Worm (Caenorhabditis elegans) whole organism, L2 larva: ENCODE data around the gene mab-21.

Source experiments
- C34F6.9 ChIP-seq: fragments of 150-350 bp; optimal IDR thresholded peaks from 2 replicates; lab custom pipeline; 2014; ENCODE audit warnings: missing biosample characterization, missing genetic modification characterization
- F13H6.1 ChIP-seq: sonication (generic microtip); optimal IDR thresholded peaks from 2 replicates; lab custom pipeline; 2016; ENCODE audit warnings: missing genetic modification characterization, missing compliant biosample characterization
- R02D3.7 ChIP-seq: fragments of 150-350 bp; optimal IDR thresholded peaks from 2 replicates; lab custom pipeline; 2014; ENCODE audit warnings: missing biosample characterization, missing genetic modification characterization
- Y55F3AM.14 ChIP-seq: fragments of 200-800 bp; sonication (Bioruptor generic); optimal IDR thresholded peaks from 2 replicates; lab custom pipeline; 2018; ENCODE audit warnings: mild to moderate bottlenecking, missing genetic modification characterization, missing compliant biosample characterization
- ZK546.5 ChIP-seq: sonication (generic microtip); optimal IDR thresholded peaks from 2 replicates; lab custom pipeline; 2017; ENCODE audit warnings: missing biosample characterization, missing genetic modification characterization
- alr-1 ChIP-seq: fragments of 150-350 bp; optimal IDR thresholded peaks from 2 replicates; lab custom pipeline; 2014; ENCODE audit warnings: missing biosample characterization, missing genetic modification characterization
- aly-2 ChIP-seq: fragments of 150-350 bp; optimal IDR thresholded peaks from 2 replicates; lab custom pipeline; 2014; ENCODE audit warnings: missing biosample characterization, missing genetic modification characterization
- ama-1 ChIP-seq: fragments of 150-350 bp; optimal IDR thresholded peaks from 2 replicates; lab custom pipeline; 2018; ENCODE audit warnings: inconsistent platforms
- blmp-1 ChIP-seq: sonication (generic microtip); optimal IDR thresholded peaks from 2 replicates; lab custom pipeline; 2017; ENCODE audit warnings: missing genetic modification characterization, mild to moderate bottlenecking, missing compliant biosample characterization, antibody characterized with exemption, moderate library complexity; ENCODE audit not compliant: insufficient read depth
- ceh-16 ChIP-seq: fragments of 150-350 bp; optimal IDR thresholded peaks from 2 replicates; lab custom pipeline; 2014; ENCODE audit warnings: missing biosample characterization, missing genetic modification characterization
- ceh-82 ChIP-seq: fragments of 150-350 bp; optimal IDR thresholded peaks from 2 replicates; lab custom pipeline; 2014; ENCODE audit warnings: missing biosample characterization, missing genetic modification characterization
- crh-2 ChIP-seq: sonication (generic microtip); optimal IDR thresholded peaks from 2 replicates; lab custom pipeline; 2017; ENCODE audit warnings: missing biosample characterization, missing genetic modification characterization
- dmd-4 ChIP-seq: sonication (generic microtip); optimal IDR thresholded peaks from 2 replicates; lab custom pipeline; 2017; ENCODE audit warnings: missing biosample characterization, missing genetic modification characterization
- egl-27 ChIP-seq: sonication (generic microtip); optimal IDR thresholded peaks from 3 replicates; lab custom pipeline; 2017; ENCODE audit warnings: missing biosample characterization, missing genetic modification reagents, missing genetic modification characterization
- elt-1 ChIP-seq: fragments of 150-350 bp; optimal IDR thresholded peaks from 2 replicates; lab custom pipeline; 2014; ENCODE audit warnings: missing biosample characterization, missing genetic modification characterization
- elt-3 ChIP-seq: sonication (generic microtip); optimal IDR thresholded peaks from 2 replicates; lab custom pipeline; 2017; ENCODE audit warnings: missing biosample characterization, missing genetic modification characterization
- fos-1 ChIP-seq: fragments of 150-350 bp; optimal IDR thresholded peaks from 2 replicates; lab custom pipeline; 2014; ENCODE audit warnings: missing biosample characterization, missing genetic modification characterization
- gmeb-1 ChIP-seq: fragments of 150-350 bp; optimal IDR thresholded peaks from 2 replicates; lab custom pipeline; 2014; ENCODE audit warnings: missing biosample characterization, missing genetic modification characterization
- lin-11 ChIP-seq: fragments of 150-350 bp; sonication (generic microtip); optimal IDR thresholded peaks from 2 replicates; lab custom pipeline; 2014; ENCODE audit warnings: missing biosample characterization, missing genetic modification characterization, inconsistent platforms, mixed read lengths
- lin-13 ChIP-seq: fragments of 150-350 bp; optimal IDR thresholded peaks from 2 replicates; lab custom pipeline; 2014; ENCODE audit warnings: missing biosample characterization, missing genetic modification reagents, missing genetic modification characterization
- lin-39 ChIP-seq: fragments of 150-350 bp; optimal IDR thresholded peaks from 2 replicates; lab custom pipeline; 2014; ENCODE audit warnings: missing biosample characterization, missing genetic modification reagents, missing genetic modification characterization
- lsy-2 ChIP-seq, 2 experiments: fragments of 150-350 bp in 1 of 2; sonication (generic microtip) in 1 of 2; optimal IDR thresholded peaks; 2 replicates each; lab custom pipeline; 2014 to 2017; ENCODE audit warnings: missing biosample characterization in 2 of 2, missing genetic modification characterization in 2 of 2
- mab-5 ChIP-seq: fragments of 150-350 bp; optimal IDR thresholded peaks from 2 replicates; lab custom pipeline; 2014; ENCODE audit warnings: missing biosample characterization, missing genetic modification characterization
- mbf-1 ChIP-seq: sonication (generic microtip); optimal IDR thresholded peaks from 2 replicates; lab custom pipeline; 2017; ENCODE audit warnings: missing biosample characterization, missing genetic modification characterization
- mdl-1 ChIP-seq, 2 experiments: fragments of 150-350 bp in 1 of 2; sonication (generic microtip) in 1 of 2; optimal IDR thresholded peaks; 2 replicates each; lab custom pipeline; 2017; ENCODE audit warnings: missing biosample characterization in 2 of 2, missing genetic modification characterization in 2 of 2
- nhr-10 ChIP-seq: sonication (generic microtip); optimal IDR thresholded peaks from 2 replicates; lab custom pipeline; 2017; ENCODE audit warnings: missing biosample characterization, missing genetic modification characterization
- nhr-11 ChIP-seq: fragments of 150-350 bp; optimal IDR thresholded peaks from 2 replicates; lab custom pipeline; 2014; ENCODE audit warnings: missing biosample characterization, missing genetic modification characterization
- nhr-12 ChIP-seq: fragments of 150-350 bp; optimal IDR thresholded peaks from 2 replicates; lab custom pipeline; 2014; ENCODE audit warnings: missing biosample characterization, missing genetic modification characterization
- nhr-129 ChIP-seq: fragments of 150-350 bp; optimal IDR thresholded peaks from 2 replicates; lab custom pipeline; 2014; ENCODE audit warnings: missing biosample characterization, missing genetic modification characterization
- nhr-21 ChIP-seq: fragments of 150-350 bp; optimal IDR thresholded peaks from 2 replicates; lab custom pipeline; 2014; ENCODE audit warnings: missing biosample characterization, missing genetic modification characterization
- nhr-23 ChIP-seq: fragments of 150-350 bp; optimal IDR thresholded peaks from 2 replicates; lab custom pipeline; 2014; ENCODE audit warnings: missing biosample characterization, missing genetic modification reagents, missing genetic modification characterization
- nhr-237 ChIP-seq: fragments of 150-350 bp; optimal IDR thresholded peaks from 2 replicates; lab custom pipeline; 2014; ENCODE audit warnings: missing biosample characterization, missing genetic modification characterization
- nhr-25 ChIP-seq: fragments of 150-350 bp; sonication (generic microtip); optimal IDR thresholded peaks from 3 replicates; lab custom pipeline; 2014; ENCODE audit warnings: missing biosample characterization, missing genetic modification characterization
- nhr-6 ChIP-seq: fragments of 150-350 bp; optimal IDR thresholded peaks from 2 replicates; lab custom pipeline; 2014; ENCODE audit warnings: missing biosample characterization, missing genetic modification characterization
- nhr-77 ChIP-seq: fragments of 150-350 bp; optimal IDR thresholded peaks from 2 replicates; lab custom pipeline; 2014; ENCODE audit warnings: missing biosample characterization, missing genetic modification characterization
- peb-1 ChIP-seq: fragments of 150-350 bp; optimal IDR thresholded peaks from 2 replicates; lab custom pipeline; 2014; ENCODE audit warnings: missing biosample characterization, missing genetic modification characterization
- sem-4 ChIP-seq: fragments of 150-350 bp; optimal IDR thresholded peaks from 2 replicates; lab custom pipeline; 2014; ENCODE audit warnings: missing biosample characterization, missing genetic modification reagents, missing genetic modification characterization
- skn-1 ChIP-seq: sonication (generic microtip); optimal IDR thresholded peaks from 2 replicates; lab custom pipeline; 2017; ENCODE audit warnings: missing biosample characterization, missing genetic modification characterization
- sma-3 ChIP-seq: sonication (generic microtip); optimal IDR thresholded peaks from 2 replicates; lab custom pipeline; 2016; ENCODE audit warnings: missing genetic modification reagents, missing genetic modification characterization, missing compliant biosample characterization
- sma-9 ChIP-seq, 2 experiments: fragments of 150-350 bp in 1 of 2; sonication (generic microtip) in 1 of 2; optimal IDR thresholded peaks; 2 replicates each; lab custom pipeline; 2014 to 2016; ENCODE audit warnings: missing genetic modification characterization in 2 of 2, mild to moderate bottlenecking in 1 of 2, missing biosample characterization in 1 of 2, missing compliant biosample characterization in 1 of 2, missing genetic modification reagents in 1 of 2, moderate library complexity in 1 of 2
- snpc-4 ChIP-seq: fragments of 150-350 bp; optimal IDR thresholded peaks from 2 replicates; lab custom pipeline; 2014; ENCODE audit warnings: missing biosample characterization, missing genetic modification characterization
- unc-39 ChIP-seq: fragments of 150-350 bp; optimal IDR thresholded peaks from 2 replicates; lab custom pipeline; 2014; ENCODE audit warnings: missing biosample characterization, missing genetic modification characterization
- unc-55 ChIP-seq: fragments of 150-350 bp; sonication (generic microtip); optimal IDR thresholded peaks from 3 replicates; lab custom pipeline; 2014; ENCODE audit warnings: missing biosample characterization, missing genetic modification reagents, missing genetic modification characterization
- unc-62 ChIP-seq: fragments of 150-350 bp; optimal IDR thresholded peaks from 2 replicates; lab custom pipeline; 2014; ENCODE audit warnings: missing biosample characterization, missing genetic modification reagents, missing genetic modification characterization
- zag-1 ChIP-seq: fragments of 150-350 bp; optimal IDR thresholded peaks from 2 replicates; lab custom pipeline; 2014; ENCODE audit warnings: missing biosample characterization, missing genetic modification characterization
- ztf-11 ChIP-seq: sonication (generic microtip); optimal IDR thresholded peaks from 2 replicates; lab custom pipeline; 2017; ENCODE audit warnings: missing biosample characterization, missing genetic modification characterization
- ztf-4 ChIP-seq: fragments of 150-350 bp; optimal IDR thresholded peaks from 2 replicates; lab custom pipeline; 2014; ENCODE audit warnings: missing biosample characterization, missing genetic modification characterization

mab-21 gene

DNA sequence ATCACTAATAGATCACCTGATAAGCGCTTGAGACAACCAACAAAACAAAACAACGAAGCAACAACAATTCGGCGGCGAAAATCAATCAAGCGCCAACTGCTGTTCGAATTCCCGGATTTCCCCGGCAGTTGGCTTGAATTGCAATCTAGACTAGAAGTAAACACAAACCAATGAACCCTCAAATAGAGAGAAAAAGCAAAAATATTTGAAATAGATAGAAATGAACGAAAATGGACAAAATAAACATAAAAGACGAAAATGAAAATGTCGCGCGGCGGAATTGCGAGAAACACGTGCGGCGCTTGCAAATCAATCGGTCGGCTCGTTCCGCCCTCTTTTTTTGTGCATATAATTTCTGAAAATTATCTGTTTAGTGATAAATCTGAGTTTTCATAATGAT, 32.1 kb upstream of the mab-21 start, which contains the start of gene idhg-1:
Gene idhg-1 (plus strand): TSS at position 343 of the 400 bp plus-strand sequence.
- TF ChIP-seq unc-55 (GFP tag; lab: Kevin White, UChicago) (peak; percentile 83), ceh-16 (tag; lab: Kevin White, UChicago) (no peak), dmd-4 (tag; lab: Kevin White, UChicago) (no peak), sma-3 (GFP tag; lab: Kevin White, UChicago) (peak; percentile 78), F13H6.1 (peak; percentile 81), elt-3 (no peak), skn-1 (peak; percentile 48), aly-2 (tag; lab: Kevin White, UChicago) (no peak), alr-1 (no peak), lin-13 (GFP tag; lab: Kevin White, UChicago) (peak; percentile 69), ceh-82 (tag; lab: Kevin White, UChicago) (no peak), unc-39 (tag; lab: Kevin White, UChicago) (no peak), lsy-2 (tag; optimal IDR thresholded peaks at IDR 0.05; lab: Kevin White, UChicago) (peak; percentile 36 to 77), nhr-21 (tag; lab: Kevin White, UChicago) (peak; percentile 15), mab-5 (tag; lab: Kevin White, UChicago) (peak; percentile 64), sma-9 (GFP tag; optimal IDR thresholded peaks at IDR 0.05; lab: Kevin White, UChicago) (peak; percentile 71), sma-9 (tag; optimal IDR thresholded peaks at IDR 0.05; lab: Kevin White, UChicago) (no peak), fos-1 (peak; percentile 33), ama-1 (no peak), nhr-12 (tag; lab: Kevin White, UChicago) (no peak), lin-11 (tag; lab: Kevin White, UChicago) (peak; percentile 74), nhr-25 (tag; lab: Kevin White, UChicago) (peak; percentile 56), nhr-129 (peak; percentile 42), C34F6.9 (tag; lab: Kevin White, UChicago) (peak; percentile 78), zag-1 (tag; lab: Kevin White, UChicago) (peak; percentile 11), Y55F3AM.14 (GFP tag; lab: Kevin White, UChicago) (peak; percentile 75), ztf-4 (peak; percentile 32), crh-2 (tag; lab: Kevin White, UChicago) (peak; percentile 21), sem-4 (tag; lab: Kevin White, UChicago) (peak; percentile 39), gmeb-1 (tag; lab: Kevin White, UChicago) (peak; percentile 70), mbf-1 (tag; lab: Kevin White, UChicago) (no peak)

DNA sequence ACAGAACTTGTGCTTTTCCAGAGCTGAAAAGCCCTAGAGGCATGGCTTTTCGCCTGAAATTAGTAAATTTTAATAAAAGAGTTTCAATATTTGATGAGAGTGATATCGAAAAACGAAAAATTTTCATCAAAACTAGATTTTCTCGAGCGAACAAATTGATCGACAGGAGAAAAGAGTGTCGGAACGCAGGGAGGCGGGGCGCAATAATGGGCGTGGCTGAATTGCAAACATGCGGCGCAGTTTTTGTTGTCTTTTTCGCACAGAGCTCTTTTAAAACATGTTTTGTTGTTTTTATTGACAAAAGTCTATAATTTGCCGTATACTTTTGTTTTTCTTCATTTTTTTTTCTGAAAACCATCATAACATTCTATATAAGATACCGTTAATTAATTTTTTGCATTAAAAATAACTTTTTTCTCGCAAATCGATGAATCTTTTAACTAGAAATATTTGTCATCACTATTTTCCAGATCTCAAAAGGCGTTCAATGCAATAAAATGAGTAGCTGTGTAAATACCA, 22.1 kb upstream of the mab-21 start, which contains the start of the genes sel-5 and wdr-48:
Gene sel-5 (minus strand): TSS at position 53 of the 519 bp plus-strand sequence.
Gene wdr-48 (plus strand): TSS at position 469 of the 519 bp plus-strand sequence.
- no peak for TF ChIP-seq nhr-25 (tag; lab: Kevin White, UChicago)
- TF ChIP-seq ztf-4, result no peak
- TF ChIP-seq aly-2 (tag; lab: Kevin White, UChicago), result no peak
- TF ChIP-seq mab-5 (tag; lab: Kevin White, UChicago), result no peak
- no peak for TF ChIP-seq nhr-129
- no peak for TF ChIP-seq unc-62 (GFP tag; lab: Kevin White, UChicago)
- TF ChIP-seq mbf-1 (tag; lab: Kevin White, UChicago), result no peak
- no peak for TF ChIP-seq alr-1
- TF ChIP-seq ZK546.5 (tag; lab: Kevin White, UChicago), result no peak
- peak; percentile 26 for TF ChIP-seq crh-2 (tag; lab: Kevin White, UChicago)
- no peak for TF ChIP-seq elt-3
- no peak for TF ChIP-seq ama-1
- TF ChIP-seq nhr-77 (tag; lab: Kevin White, UChicago), result no peak
- no peak for TF ChIP-seq ztf-11 (tag; lab: Kevin White, UChicago)
- TF ChIP-seq mdl-1 (tag; optimal IDR thresholded peaks at IDR 0.05; lab: Kevin White, UChicago), result no peak
- TF ChIP-seq ceh-82 (tag; lab: Kevin White, UChicago), result no peak
- TF ChIP-seq fos-1, result no peak
- TF ChIP-seq Y55F3AM.14 (GFP tag; lab: Kevin White, UChicago), result no peak
- TF ChIP-seq lin-39 (tag; lab: Kevin White, UChicago), result no peak
- peak; percentile 23 for TF ChIP-seq lin-11 (tag; lab: Kevin White, UChicago)
- peak; percentile 70 for TF ChIP-seq unc-55 (GFP tag; lab: Kevin White, UChicago)
- TF ChIP-seq peb-1, result no peak
- no peak for TF ChIP-seq nhr-23 (tag; lab: Kevin White, UChicago)
- TF ChIP-seq gmeb-1 (tag; lab: Kevin White, UChicago), result peak; percentile 4
- TF ChIP-seq blmp-1 (tag; lab: Kevin White, UChicago), result no peak
- TF ChIP-seq snpc-4 (tag; lab: Kevin White, UChicago), result no peak
- no peak for TF ChIP-seq elt-1 (tag; lab: Kevin White, UChicago)
- TF ChIP-seq zag-1 (tag; lab: Kevin White, UChicago), result no peak
- no peak for TF ChIP-seq nhr-237
- peak; percentile 58 for TF ChIP-seq C34F6.9 (tag; lab: Kevin White, UChicago)
- TF ChIP-seq egl-27 (tag; lab: Kevin White, UChicago), result no peak
- no peak for TF ChIP-seq skn-1
- no peak for TF ChIP-seq R02D3.7 (tag; lab: Kevin White, UChicago)
- TF ChIP-seq ceh-16 (tag; lab: Kevin White, UChicago), result no peak
- TF ChIP-seq nhr-11, result no peak
- no peak for TF ChIP-seq sma-9 (GFP tag; optimal IDR thresholded peaks at IDR 0.05; lab: Kevin White, UChicago)
- TF ChIP-seq sma-9 (tag; optimal IDR thresholded peaks at IDR 0.05; lab: Kevin White, UChicago), result no peak
- TF ChIP-seq nhr-6 (tag; lab: Kevin White, UChicago), result no peak
- TF ChIP-seq F13H6.1, result peak; percentile 42
- TF ChIP-seq lsy-2 (tag; optimal IDR thresholded peaks at IDR 0.05; lab: Kevin White, UChicago), result peak in 1 of 2 experiments; percentile 61
- TF ChIP-seq sem-4 (tag; lab: Kevin White, UChicago), result no peak
- no peak for TF ChIP-seq nhr-10 (tag; lab: Kevin White, UChicago)
- no peak for TF ChIP-seq lin-13 (GFP tag; lab: Kevin White, UChicago)
- TF ChIP-seq nhr-21 (tag; lab: Kevin White, UChicago), result no peak
- TF ChIP-seq nhr-12 (tag; lab: Kevin White, UChicago), result no peak
